Fruit fly (Drosophila melanogaster) whole organism, embryonic: Measurements from ENCODE around the gene Rsph3.

Source experiments
- Awh ChIP-seq: fragments of 200-800 bp; sonication (Bioruptor generic); IDR thresholded peaks from 2 replicates; pipeline ENCODE4, ENCODE4 v1.3.6; 2022; ENCODE audit warnings: missing biosample characterization, missing genetic modification characterization
- Blimp-1 ChIP-seq: fragments of 200-800 bp; sonication (Bioruptor generic); optimal IDR thresholded peaks from 3 replicates; lab custom pipeline; 2018; ENCODE audit warnings: missing biosample characterization, missing genetic modification characterization, mild to moderate bottlenecking, moderate library complexity, missing genetic modification reagents
- C15 ChIP-seq: fragments of 200-800 bp; sonication (Bioruptor generic); IDR thresholded peaks from 3 replicates; pipeline ENCODE4 v1.3.6; 2022; ENCODE audit warnings: missing biosample characterization, missing genetic modification characterization
- CG10654 ChIP-seq: fragments of 200-800 bp; sonication (Bioruptor generic); optimal IDR thresholded peaks from 2 replicates; lab custom pipeline; 2016; ENCODE audit warnings: missing biosample characterization, missing genetic modification characterization
- CG12071 ChIP-seq: fragments of 200-800 bp; sonication (Bioruptor generic); optimal IDR thresholded peaks from 3 replicates; lab custom pipeline; 2018; ENCODE audit warnings: missing biosample characterization, mild to moderate bottlenecking, missing genetic modification characterization
- CG1233 ChIP-seq: fragments of 200-800 bp; sonication (Bioruptor generic); optimal IDR thresholded peaks from 4 replicates; lab custom pipeline; 2018; ENCODE audit warnings: missing biosample characterization, mild to moderate bottlenecking, missing genetic modification characterization
- CG14710 ChIP-seq: fragments of 200-800 bp; sonication (Bioruptor generic); optimal IDR thresholded peaks from 3 replicates; lab custom pipeline; 2019; ENCODE audit warnings: missing biosample characterization, mild to moderate bottlenecking, missing genetic modification characterization, moderate library complexity
- CG17612 ChIP-seq: fragments of 200-800 bp; sonication (Bioruptor generic); IDR thresholded peaks from 2 replicates; pipeline ENCODE4 v1.3.6; 2022; ENCODE audit warnings: missing biosample characterization, missing genetic modification characterization
- CG18764 ChIP-seq: fragments of 200-800 bp; sonication (Bioruptor generic); optimal IDR thresholded peaks from 3 replicates; lab custom pipeline; 2016; ENCODE audit warnings: missing biosample characterization, missing genetic modification characterization
- CG32767 ChIP-seq: fragments of 200-800 bp; sonication (Bioruptor generic); IDR thresholded peaks from 2 replicates; pipeline ENCODE4 v1.3.6; 2022; ENCODE audit warnings: missing biosample characterization, missing genetic modification characterization
- CG3847 ChIP-seq: fragments of 200-800 bp; sonication (Bioruptor generic); IDR thresholded peaks from 2 replicates; pipeline ENCODE4 v1.3.6; 2022; ENCODE audit warnings: missing biosample characterization, missing genetic modification characterization
- CG42726 ChIP-seq: fragments of 200-800 bp; sonication (Bioruptor generic); IDR thresholded peaks from 2 replicates; pipeline ENCODE4 v1.3.6; 2022; ENCODE audit warnings: missing biosample characterization, missing genetic modification characterization; ENCODE audit not compliant: partially characterized antibody
- CG4328 ChIP-seq: fragments of 200-800 bp; sonication (Bioruptor generic); optimal IDR thresholded peaks from 3 replicates; lab custom pipeline; 2017; ENCODE audit warnings: missing biosample characterization, missing genetic modification reagents, missing genetic modification characterization
- CG6175 ChIP-seq: fragments of 200-800 bp; sonication (Bioruptor generic); IDR thresholded peaks from 3 replicates; pipeline ENCODE4 v1.3.6; 2022; ENCODE audit warnings: missing biosample characterization, missing genetic modification characterization
- CG6765 ChIP-seq: fragments of 200-800 bp; sonication (Bioruptor generic); optimal IDR thresholded peaks from 3 replicates; lab custom pipeline; 2017; ENCODE audit warnings: missing biosample characterization, mild to moderate bottlenecking, missing genetic modification characterization
- CG6813 ChIP-seq: fragments of 200-800 bp; sonication (Bioruptor generic); optimal IDR thresholded peaks from 2 replicates; lab custom pipeline; 2017; ENCODE audit warnings: missing biosample characterization, missing genetic modification characterization, mild to moderate bottlenecking, moderate library complexity, missing genetic modification reagents
- Camta ChIP-seq: fragments of 200-800 bp; sonication (Bioruptor generic); optimal IDR thresholded peaks from 2 replicates; lab custom pipeline; 2016; ENCODE audit warnings: missing biosample characterization, missing genetic modification characterization
- D19B ChIP-seq: fragments of 200-800 bp; sonication (Bioruptor generic); optimal IDR thresholded peaks from 2 replicates; lab custom pipeline; 2017; ENCODE audit warnings: missing biosample characterization, mild to moderate bottlenecking, missing genetic modification characterization
- Doc3 ChIP-seq: fragments of 200-800 bp; sonication (Bioruptor generic); IDR thresholded peaks from 3 replicates; pipeline ENCODE4 v1.3.6; 2022; ENCODE audit warnings: missing biosample characterization, missing genetic modification characterization; ENCODE audit not compliant: partially characterized antibody
- Ets97D ChIP-seq: fragments of 200-800 bp; sonication (Bioruptor generic); optimal IDR thresholded peaks from 3 replicates; lab custom pipeline; 2016; ENCODE audit warnings: missing biosample characterization, missing genetic modification characterization
- H15 ChIP-seq: fragments of 200-800 bp; sonication (Bioruptor generic); IDR thresholded peaks from 3 replicates; pipeline ENCODE4 v1.3.6; 2022; ENCODE audit warnings: missing biosample characterization, missing genetic modification characterization
- NFAT ChIP-seq: fragments of 200-800 bp; sonication (Bioruptor generic); IDR thresholded peaks from 2 replicates; pipeline ENCODE4 v1.3.6; 2022; ENCODE audit warnings: missing biosample characterization, missing genetic modification characterization
- Neu2 ChIP-seq: fragments of 200-800 bp; sonication (Bioruptor generic); optimal IDR thresholded peaks from 3 replicates; lab custom pipeline; 2016; ENCODE audit warnings: missing biosample characterization, missing genetic modification characterization, borderline replicate concordance
- Optix ChIP-seq: fragments of 200-800 bp; sonication (Bioruptor generic); IDR thresholded peaks from 3 replicates; pipeline ENCODE4 v1.3.6; 2022; ENCODE audit warnings: missing biosample characterization, missing genetic modification characterization
- PHDP ChIP-seq: fragments of 200-800 bp; sonication (Bioruptor generic); optimal IDR thresholded peaks from 3 replicates; lab custom pipeline; 2018; ENCODE audit warnings: missing biosample characterization, mild to moderate bottlenecking, missing genetic modification characterization, moderate library complexity
- Pdp1 ChIP-seq, 2 experiments: fragments of 200-800 bp; sonication (Bioruptor generic); optimal IDR thresholded peaks; 3 replicates each; lab custom pipeline; 2016; ENCODE audit warnings: missing biosample characterization in 2 of 2, missing genetic modification characterization in 2 of 2, mild to moderate bottlenecking in 1 of 2, moderate library complexity in 1 of 2
- Six4 ChIP-seq: fragments of 200-800 bp; sonication (Bioruptor generic); optimal IDR thresholded peaks from 2 replicates; lab custom pipeline; 2016; ENCODE audit warnings: missing biosample characterization, missing genetic modification characterization
- TFAM ChIP-seq: fragments of 200-800 bp; sonication (Bioruptor generic); optimal IDR thresholded peaks from 2 replicates; lab custom pipeline; 2017; ENCODE audit warnings: missing biosample characterization, missing genetic modification characterization, inconsistent platforms
- Trl ChIP-seq, 3 experiments: fragments of >200 bp in 2 of 3; fragments of 200-800 bp in 1 of 3; sonication (Bioruptor generic) in 1 of 3; optimal IDR thresholded peaks; 2 replicates in 1 of 3; 3 replicates in 2 of 3; lab custom pipeline; 2016 to 2017; ENCODE audit warnings: missing biosample characterization in 1 of 3, missing genetic modification characterization in 1 of 3
- dan ChIP-seq: fragments of 200-800 bp; sonication (Bioruptor generic); IDR thresholded peaks from 2 replicates; pipeline ENCODE4 v1.3.6; 2022; ENCODE audit warnings: missing biosample characterization, missing genetic modification characterization
- disco-r ChIP-seq: fragments of 200-800 bp; sonication (Bioruptor generic); optimal IDR thresholded peaks from 2 replicates; lab custom pipeline; 2016; ENCODE audit warnings: missing biosample characterization, missing genetic modification characterization
- dpn ChIP-seq, 2 experiments: fragments of 200-800 bp; sonication (Bioruptor generic); optimal IDR thresholded peaks; 3 replicates each; lab custom pipeline; 2016; ENCODE audit warnings: missing biosample characterization in 2 of 2, missing genetic modification characterization in 2 of 2
- fu2 ChIP-seq: fragments of 200-800 bp; sonication (Bioruptor generic); optimal IDR thresholded peaks from 2 replicates; lab custom pipeline; 2016; ENCODE audit warnings: missing biosample characterization, missing genetic modification characterization
- gcm ChIP-seq: fragments of 200-800 bp; sonication (Bioruptor generic); optimal IDR thresholded peaks from 2 replicates; lab custom pipeline; 2019; ENCODE audit warnings: missing biosample characterization, mild to moderate bottlenecking, missing genetic modification characterization, moderate library complexity
- ham ChIP-seq: fragments of 200-800 bp; sonication (Bioruptor generic); IDR thresholded peaks from 2 replicates; pipeline ENCODE4 v1.3.6; 2022; ENCODE audit warnings: missing biosample characterization, missing genetic modification characterization
- pho ChIP-seq: fragments of 200-800 bp; sonication (Bioruptor generic); optimal IDR thresholded peaks from 2 replicates; lab custom pipeline; 2016; ENCODE audit warnings: missing biosample characterization, missing genetic modification characterization
- pum ChIP-seq: fragments of 200-800 bp; sonication (Bioruptor generic); optimal IDR thresholded peaks from 2 replicates; lab custom pipeline; 2016; ENCODE audit warnings: missing biosample characterization, missing genetic modification characterization
- ro ChIP-seq: fragments of 200-800 bp; sonication (Bioruptor generic); IDR thresholded peaks from 2 replicates; pipeline ENCODE4 v1.3.6; 2022; ENCODE audit warnings: missing biosample characterization, missing genetic modification characterization
- scrt ChIP-seq: fragments of 200-800 bp; sonication (Bioruptor generic); optimal IDR thresholded peaks from 2 replicates; lab custom pipeline; 2018; ENCODE audit warnings: missing biosample characterization, mild to moderate bottlenecking, missing genetic modification characterization, moderate library complexity
- slp2 ChIP-seq: fragments of 200-800 bp; sonication (Bioruptor generic); optimal IDR thresholded peaks from 2 replicates; lab custom pipeline; 2016; ENCODE audit warnings: missing biosample characterization, missing genetic modification characterization
- sna ChIP-seq: fragments of 200-800 bp; sonication (Bioruptor generic); IDR thresholded peaks from 2 replicates; pipeline ENCODE4 v1.3.6; 2022; ENCODE audit warnings: missing biosample characterization, missing genetic modification characterization; ENCODE audit not compliant: partially characterized antibody
- sr ChIP-seq: fragments of 200-800 bp; sonication (Bioruptor generic); IDR thresholded peaks from 3 replicates; pipeline ENCODE4 v1.3.6; 2022; ENCODE audit warnings: missing biosample characterization, missing genetic modification characterization
- ssp ChIP-seq: fragments of 200-800 bp; sonication (Bioruptor generic); IDR thresholded peaks from 2 replicates; pipeline ENCODE4 v1.3.6; 2022; ENCODE audit warnings: missing biosample characterization, missing genetic modification characterization
- tgo ChIP-seq: fragments of 200-800 bp; sonication (Bioruptor generic); IDR thresholded peaks from 3 replicates; pipeline ENCODE4 v1.3.6; 2022; ENCODE audit warnings: missing biosample characterization, missing genetic modification characterization
- trh ChIP-seq: fragments of 200-800 bp; sonication (Bioruptor generic); optimal IDR thresholded peaks from 2 replicates; lab custom pipeline; 2016; ENCODE audit warnings: missing biosample characterization, missing genetic modification characterization
- ttk ChIP-seq: fragments of 200-800 bp; sonication (Bioruptor generic); IDR thresholded peaks from 2 replicates; pipeline ENCODE4 v2.1.2; 2022; ENCODE audit warnings: missing biosample characterization, missing genetic modification characterization
- tup ChIP-seq: fragments of 200-800 bp; sonication (Bioruptor generic); optimal IDR thresholded peaks from 2 replicates; lab custom pipeline; 2016; ENCODE audit warnings: missing biosample characterization, mild to moderate bottlenecking, missing genetic modification characterization, moderate library complexity
- vfl ChIP-seq: fragments of 200-800 bp; sonication (Bioruptor generic); optimal IDR thresholded peaks from 2 replicates; lab custom pipeline; 2016; ENCODE audit warnings: missing biosample characterization, missing genetic modification characterization
- vvl ChIP-seq: fragments of 200-800 bp; sonication (Bioruptor generic); IDR thresholded peaks from 2 replicates; pipeline ENCODE4 v1.3.6; 2022; ENCODE audit warnings: missing biosample characterization, missing genetic modification characterization
- zen ChIP-seq: fragments of 200-800 bp; sonication (Bioruptor generic); optimal IDR thresholded peaks from 3 replicates; lab custom pipeline; 2018; ENCODE audit warnings: missing biosample characterization, mild to moderate bottlenecking, missing genetic modification characterization, moderate library complexity
- zen2 ChIP-seq: fragments of 200-800 bp; sonication (Bioruptor generic); IDR thresholded peaks from 3 replicates; pipeline ENCODE4 v1.3.6; 2022; ENCODE audit warnings: missing biosample characterization, missing genetic modification characterization; ENCODE audit not compliant: partially characterized antibody

Gene Rsph3

DNA sequence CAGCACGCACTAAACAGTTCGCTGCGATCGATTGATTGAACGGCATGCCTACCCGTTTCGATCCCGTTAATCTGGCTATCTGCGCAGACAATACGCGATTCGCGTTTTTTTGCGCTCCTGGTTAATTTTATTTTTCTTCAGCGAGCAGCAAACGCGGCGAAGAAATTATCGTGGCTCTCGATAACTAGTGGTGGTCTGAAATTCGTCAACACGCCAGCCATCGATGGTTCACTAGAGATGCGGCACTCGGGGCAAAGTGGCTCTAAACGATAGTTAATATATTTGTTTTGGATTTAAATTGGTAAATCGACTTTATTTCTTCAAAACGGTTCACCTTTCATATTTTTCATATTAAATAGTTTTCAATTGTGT lies 20.1 kb downstream of the Rsph3 start, which contains the start of gene dikar (continued):
- TF ChIP-seq CG18764 (GFP tag; lab: Kevin White, UChicago) (no peak), disco-r (no peak), Awh (GFP tag; lab: Robert Waterston, UW) (no peak), CG42726 (GFP tag; lab: Robert Waterston, UW) (peak; percentile 81), CG1233 (GFP tag; lab: Kevin White, UChicago) (no peak), CG6813 (GFP tag; lab: Kevin White, UChicago) (no peak), zen2 (GFP tag; lab: Robert Waterston, UW) (peak; percentile 59; the same call in 2 of the 3 replicates), scrt (no peak), vfl (peak; percentile 62), slp2 (GFP tag; lab: Kevin White, UChicago) (no peak), zen (tag; lab: Kevin White, UChicago) (no peak), Optix (GFP tag; lab: Robert Waterston, UW) (0 out of 3 replicates have a peak, but pooled peaks have one; percentile 25), ttk (GFP tag; lab: Robert Waterston, UW) (peak; percentile 48; the same call in 1 of the 2 replicates), tgo (GFP tag; lab: Robert Waterston, UW) (peak; percentile 56), Trl (optimal IDR thresholded peaks at IDR 0.05; lab: Kevin White, UChicago) (no peak), Trl (GFP tag; optimal IDR thresholded peaks at IDR 0.05; lab: Kevin White, UChicago) (no peak), trh (no peak), CG3847 (GFP tag; lab: Robert Waterston, UW) (peak; percentile 63), H15 (GFP tag; lab: Robert Waterston, UW) (peak; percentile 70; the same call in 1 of the 3 replicates), CG17612 (GFP tag; lab: Robert Waterston, UW) (no peak), Six4 (no peak), C15 (GFP tag; lab: Robert Waterston, UW) (no peak), gcm (GFP tag; lab: Kevin White, UChicago) (no peak), vvl (GFP tag; lab: Robert Waterston, UW) (peak; percentile 82), Neu2 (GFP tag; lab: Kevin White, UChicago) (no peak), TFAM (GFP tag; lab: Kevin White, UChicago) (no peak), CG6175 (0 out of 3 replicates have a peak, but pooled peaks have one; percentile 45), Camta (GFP tag; lab: Kevin White, UChicago) (no peak), ham (GFP tag; lab: Robert Waterston, UW) (no peak), CG4328 (GFP tag; lab: Kevin White, UChicago) (no peak), D19B (no peak), fu2 (GFP tag; lab: Kevin White, UChicago) (peak; percentile 45), sr (GFP tag; lab: Robert Waterston, UW) (no peak), pum (GFP tag; lab: Kevin White, UChicago) (peak; percentile 4), CG14710 (peak; percentile 48), dan (no peak), Doc3 (GFP tag; lab: Robert Waterston, UW) (peak; percentile 64), CG10654 (GFP tag; lab: Kevin White, UChicago) (no peak), CG12071 (no peak), Blimp-1 (GFP tag; lab: Kevin White, UChicago) (no peak), ssp (GFP tag; lab: Robert Waterston, UW) (peak; percentile 65), pho (peak; percentile 53), tup (no peak), sna (GFP tag; lab: Robert Waterston, UW) (peak; percentile 44; the same call in 1 of the 2 replicates), dpn (GFP tag; optimal IDR thresholded peaks at IDR 0.05; lab: Kevin White, UChicago) (peak; percentile 10 to 61), PHDP (no peak), ro (GFP tag; lab: Robert Waterston, UW) (no peak; the same call in 1 of the 2 replicates), Pdp1 (GFP tag; optimal IDR thresholded peaks at IDR 0.05; lab: Kevin White, UChicago) (peak in 1 of 2 experiments; percentile 46), NFAT (GFP tag; lab: Robert Waterston, UW) (peak; percentile 92), CG32767 (GFP tag; lab: Robert Waterston, UW) (no peak; the same call in 1 of the 2 replicates), Ets97D (no peak), CG6765 (no peak)
